Worm (Caenorhabditis elegans) whole organism, midembryonic: ENCODE data around the gene srb-3.

Experiments
- T22C8.4 ChIP-seq: fragments of 200-800 bp; sonication (Bioruptor generic); IDR thresholded peaks from 2 replicates; pipeline ENCODE4 v1.3.6; 2022; ENCODE audit warnings: missing genetic modification characterization, missing compliant biosample characterization
- med-1 ChIP-seq: sonication (generic microtip); optimal IDR thresholded peaks from 2 replicates; lab custom pipeline; 2017; ENCODE audit warnings: missing genetic modification characterization, mild to moderate bottlenecking, missing compliant biosample characterization, antibody characterized with exemption, missing genetic modification reagents; ENCODE audit not compliant: insufficient read depth
- tab-1 ChIP-seq: fragments of 200-800 bp; sonication (Bioruptor generic); IDR thresholded peaks from 2 replicates; pipeline ENCODE4 v1.3.6; 2022; ENCODE audit warnings: missing genetic modification characterization, missing compliant biosample characterization
- ztf-29 ChIP-seq: fragments of 200-800 bp; sonication (Bioruptor generic); IDR thresholded peaks from 2 replicates; pipeline ENCODE4 v1.3.6; 2022; ENCODE audit warnings: missing genetic modification reagents, missing genetic modification characterization, missing compliant biosample characterization

DNA sequence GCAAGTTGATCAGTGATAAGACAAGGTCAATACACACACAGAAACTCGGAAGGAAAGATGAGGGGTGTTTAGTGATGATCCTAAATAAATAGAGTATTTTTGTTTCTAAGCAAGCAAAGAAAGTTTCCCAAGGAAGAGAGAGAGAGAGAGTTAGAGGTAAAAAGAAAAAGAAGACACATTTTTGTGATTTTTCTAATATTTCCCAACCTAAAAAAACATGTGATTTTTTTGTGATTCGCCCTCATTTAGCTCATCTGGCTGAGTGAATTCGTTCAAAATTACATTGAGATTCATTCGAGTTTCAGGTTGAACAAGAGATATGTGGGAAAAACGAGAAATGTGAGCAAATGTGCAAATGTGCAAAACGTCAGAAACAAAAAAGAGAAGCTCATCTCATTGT, 15.8 kb downstream of the srb-3 start, which contains the start of gene srb-16:
- TF ChIP-seq ztf-29, result no peak
- TF ChIP-seq T22C8.4, result no peak
- no peak for TF ChIP-seq med-1 (GFP tag; lab: Kevin White, UChicago)
- no peak for TF ChIP-seq tab-1 (GFP tag; lab: Robert Waterston, UW)
